Fruit fly (Drosophila melanogaster): ENCODE data around the gene CG33631.
A peak's percentile ranks its signal among the peaks of the same experiment; 100 is the strongest.

The CG33631 gene

DNA sequence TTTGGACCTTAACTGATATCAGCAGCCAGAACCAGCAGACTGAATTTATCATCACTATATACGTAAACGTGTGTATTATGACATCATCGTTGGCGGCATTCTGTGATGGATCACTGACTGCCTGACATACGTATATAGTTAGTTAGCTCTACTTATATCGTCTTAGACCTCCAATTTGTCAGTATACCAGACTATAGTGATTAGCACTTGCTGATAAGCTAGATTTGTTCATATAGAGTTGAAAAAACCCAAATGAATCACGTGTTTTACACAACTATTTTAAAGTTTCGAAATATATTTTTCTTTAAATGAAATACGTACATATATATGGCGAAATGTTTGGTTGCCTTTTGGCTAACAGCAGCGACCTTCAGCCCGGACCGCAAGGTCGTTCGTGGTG lies 32.0 kb downstream of the CG33631 start:
- TF ChIP-seq usp (GFP tag; optimal IDR thresholded peaks at IDR 0.05) (no peak), EcR (GFP tag; optimal IDR thresholded peaks at IDR 0.05) (no peak)

DNA sequence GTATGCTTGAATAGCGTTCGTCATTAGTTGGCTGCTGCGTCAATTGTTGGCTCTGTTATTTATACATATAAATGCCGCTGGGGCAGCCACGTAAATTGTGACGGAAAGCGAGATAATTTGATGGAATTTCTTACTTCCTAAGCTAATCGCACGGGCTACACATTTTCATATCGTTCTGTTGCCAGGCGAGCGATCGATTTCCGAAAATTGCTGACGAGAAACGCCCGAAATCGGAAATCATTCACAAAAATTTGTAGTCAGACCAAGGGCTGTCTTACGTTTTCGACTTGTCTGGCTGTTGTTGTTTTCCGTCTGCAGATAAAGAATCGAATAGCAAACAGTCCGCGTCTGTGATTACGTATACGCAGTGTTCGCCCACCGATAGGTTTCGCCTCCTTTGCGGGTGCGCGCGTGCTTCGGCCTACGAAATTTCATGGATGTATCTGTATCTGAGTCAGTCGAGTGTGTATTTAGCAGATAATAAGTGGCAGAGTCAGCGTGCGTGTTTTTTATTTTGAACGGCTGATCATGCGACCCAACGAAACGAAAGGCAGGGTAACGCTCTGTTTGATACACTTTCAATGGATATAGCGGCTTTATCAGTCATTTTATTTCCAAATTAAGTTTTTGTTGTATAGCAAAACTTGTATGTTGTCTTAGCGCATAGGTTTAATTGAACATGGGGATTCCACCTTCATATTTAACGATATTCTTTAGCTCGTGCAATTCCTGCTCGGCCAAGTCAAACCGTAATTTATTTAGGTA lies 33.9 kb downstream of the CG33631 start:
- TF ChIP-seq pan (optimal IDR thresholded peaks at IDR 0.05) (no peak), Dll (optimal IDR thresholded peaks at IDR 0.05) (no peak), EcR (GFP tag; optimal IDR thresholded peaks at IDR 0.05) (no peak)

DNA sequence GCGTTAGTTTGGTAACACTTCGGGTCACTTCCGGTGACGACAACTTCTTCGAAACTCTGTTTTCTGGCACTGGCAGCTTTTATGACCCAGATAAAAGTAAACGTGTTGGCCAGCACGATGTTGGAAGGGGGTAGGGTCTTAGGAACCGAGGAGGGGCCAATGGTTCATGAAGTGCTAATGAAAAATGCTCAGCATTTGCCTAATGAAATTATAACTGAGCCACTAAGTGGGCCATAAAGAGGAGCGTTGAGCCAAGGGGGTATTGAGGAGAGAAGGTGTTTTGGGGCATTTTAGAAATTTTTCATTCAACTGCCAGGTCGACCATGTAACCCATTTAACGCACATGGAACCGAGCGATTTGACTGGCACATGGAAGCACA lies 34.5 kb downstream of the CG33631 start:
- TF ChIP-seq psq (optimal IDR thresholded peaks at IDR 0.05), result no peak
- TF ChIP-seq pan (optimal IDR thresholded peaks at IDR 0.05), result no peak
- no peak for TF ChIP-seq EcR (GFP tag; optimal IDR thresholded peaks at IDR 0.05)
- no peak for TF ChIP-seq CG8478 (optimal IDR thresholded peaks at IDR 0.05)

DNA sequence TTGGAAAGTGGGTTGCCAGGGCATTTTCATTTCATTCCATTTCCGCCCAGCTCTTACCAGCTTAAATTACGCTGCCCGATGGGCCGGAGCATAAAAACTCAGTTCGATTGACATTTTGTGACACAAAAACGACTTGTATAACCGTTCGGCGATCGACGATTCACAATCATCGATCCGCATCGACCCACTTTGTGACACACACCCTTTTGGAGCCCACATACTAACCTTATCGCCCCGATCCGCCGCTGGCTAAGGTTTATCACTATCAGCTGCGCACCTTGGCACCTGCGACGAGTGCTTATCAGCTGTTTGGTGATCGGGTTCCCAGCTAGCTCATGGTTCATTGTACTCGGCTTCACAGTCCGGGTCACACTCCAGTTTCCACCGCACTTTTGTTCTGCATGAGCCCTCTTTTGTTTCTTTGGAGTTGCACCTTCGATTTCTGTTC lies 35.6 kb downstream of the CG33631 start:
- TF ChIP-seq psq (optimal IDR thresholded peaks at IDR 0.05) (no peak), CG8478 (optimal IDR thresholded peaks at IDR 0.05) (no peak), EcR (GFP tag; optimal IDR thresholded peaks at IDR 0.05) (no peak), usp (GFP tag; optimal IDR thresholded peaks at IDR 0.05) (no peak), pan (optimal IDR thresholded peaks at IDR 0.05) (no peak), Dll (optimal IDR thresholded peaks at IDR 0.05) (no peak)

DNA sequence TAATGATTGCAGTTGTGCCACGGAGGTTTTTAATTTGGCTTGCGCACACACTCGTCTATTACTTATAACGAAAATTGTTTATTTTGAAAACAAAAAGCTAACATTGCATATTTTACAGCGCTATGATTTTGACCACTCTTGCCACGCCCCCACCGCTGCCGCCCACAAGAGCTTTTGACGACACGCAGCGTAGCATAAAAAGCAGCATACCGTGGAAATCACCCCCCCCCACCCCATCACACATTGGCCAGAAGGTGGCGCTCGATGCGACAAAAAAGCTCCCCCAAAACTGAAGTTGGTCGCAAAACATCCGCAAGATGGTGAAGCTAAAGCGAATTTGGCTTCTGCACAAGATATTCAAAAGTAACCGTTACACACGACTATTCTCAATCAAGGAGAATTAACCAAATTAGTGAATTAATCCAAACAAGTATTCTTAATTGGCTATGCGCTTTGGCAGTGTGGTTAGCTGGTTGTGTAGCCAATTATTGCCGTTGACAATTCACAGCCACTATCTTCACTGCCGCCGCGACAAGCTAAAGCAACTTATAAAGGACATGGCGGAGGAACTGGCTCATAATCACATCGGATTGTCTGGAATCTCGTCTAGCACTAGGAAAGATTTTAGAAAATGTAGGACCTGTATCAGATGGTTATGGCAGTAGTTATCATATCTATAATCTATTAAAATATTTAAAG lies 36.8 kb downstream of the CG33631 start:
- TF ChIP-seq Dll (optimal IDR thresholded peaks at IDR 0.05), result no peak

DNA sequence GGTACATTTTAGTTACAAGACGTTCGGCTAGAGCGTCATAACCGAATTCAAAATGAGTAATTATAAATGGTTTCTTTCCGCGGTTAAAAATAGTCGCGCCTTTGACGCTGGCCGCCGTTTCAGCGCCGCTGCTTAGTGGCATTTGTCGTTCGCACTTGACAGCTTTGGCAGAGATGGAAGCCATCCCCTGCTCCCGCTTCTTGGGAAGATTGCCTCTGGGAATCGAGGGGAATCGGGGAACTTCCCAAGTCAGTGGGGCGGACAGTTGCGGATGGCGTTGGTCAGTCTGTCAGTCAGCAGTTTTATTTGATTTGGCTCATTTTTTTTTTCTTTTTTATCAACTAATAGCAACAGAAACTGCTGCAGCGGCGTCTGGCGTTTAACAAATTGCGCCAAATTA lies 43.0 kb downstream of the CG33631 start:
- TF ChIP-seq psq (optimal IDR thresholded peaks at IDR 0.05), result no peak

DNA sequence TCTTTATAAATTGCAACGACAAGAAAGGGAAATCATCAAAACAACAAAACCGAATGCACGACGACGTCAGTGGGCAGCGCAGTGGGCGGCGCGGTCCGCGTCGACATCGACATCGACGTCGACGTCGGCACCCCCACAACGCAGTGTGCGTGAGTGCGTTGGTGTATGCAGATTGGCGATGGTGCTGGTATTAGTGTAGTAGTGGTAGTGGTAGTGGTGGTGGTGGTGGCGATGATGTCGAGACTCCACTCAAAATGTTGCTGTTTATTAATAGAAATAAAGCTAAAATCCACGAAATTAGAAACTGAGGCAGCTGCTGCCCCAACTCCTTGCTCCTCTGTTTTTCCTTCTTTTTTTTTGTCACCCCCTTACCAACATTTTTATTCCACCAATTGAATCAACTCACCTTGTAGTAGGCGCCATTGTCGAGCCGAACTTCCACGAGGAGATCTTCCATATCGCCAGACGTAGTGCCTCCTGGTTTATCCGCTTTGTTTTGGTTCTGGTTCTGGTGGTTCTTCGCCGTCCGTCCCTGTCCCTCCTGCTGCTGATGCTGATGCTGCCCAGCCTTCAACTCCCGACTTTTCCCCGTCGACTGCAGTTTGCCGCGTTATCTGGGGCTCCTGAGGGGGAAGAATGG lies 44.6 kb downstream of the CG33631 start:
- TF ChIP-seq psq (optimal IDR thresholded peaks at IDR 0.05) (no peak), Dll (optimal IDR thresholded peaks at IDR 0.05) (no peak), usp (GFP tag; optimal IDR thresholded peaks at IDR 0.05) (no peak), pan (optimal IDR thresholded peaks at IDR 0.05) (no peak), EcR (GFP tag; optimal IDR thresholded peaks at IDR 0.05) (no peak), CG8478 (optimal IDR thresholded peaks at IDR 0.05) (no peak)

DNA sequence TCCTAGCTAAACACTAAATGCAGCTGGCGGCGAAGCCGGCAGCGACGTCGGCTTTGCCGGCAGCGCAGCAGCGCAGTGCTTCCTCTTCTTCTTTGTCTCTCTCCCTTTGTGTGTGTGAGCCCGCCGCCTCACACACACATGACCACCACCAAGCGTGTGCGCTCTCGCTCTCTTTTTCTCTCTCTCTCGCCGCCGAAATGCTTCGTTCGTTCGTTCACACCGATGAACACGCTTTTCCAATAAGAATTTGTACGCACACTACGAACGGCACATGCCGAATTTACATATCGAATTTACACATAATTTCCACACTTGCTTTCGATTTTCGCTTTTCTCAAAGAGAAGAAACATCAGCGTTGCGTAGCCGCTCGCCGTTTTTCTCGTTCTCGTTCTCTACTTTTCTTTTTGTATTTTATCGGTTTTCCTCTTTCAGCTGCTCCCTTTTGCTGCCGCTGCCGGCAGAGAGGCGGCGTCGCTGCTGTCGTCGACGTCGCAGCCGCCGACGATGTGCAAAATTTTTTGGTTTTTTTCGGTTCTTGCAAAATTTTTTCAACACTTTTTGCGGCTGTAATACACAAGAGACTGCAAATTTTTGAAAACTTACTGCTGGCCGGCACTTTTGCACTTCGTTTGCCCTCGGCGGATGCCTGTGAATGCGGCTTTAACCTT lies 45.5 kb downstream of the CG33631 start:
- TF ChIP-seq Dll (optimal IDR thresholded peaks at IDR 0.05), result peak; percentile 95
- no peak for TF ChIP-seq pan (optimal IDR thresholded peaks at IDR 0.05)
- TF ChIP-seq EcR (GFP tag; optimal IDR thresholded peaks at IDR 0.05), result peak in 1 of 2 experiments; percentile 51

DNA sequence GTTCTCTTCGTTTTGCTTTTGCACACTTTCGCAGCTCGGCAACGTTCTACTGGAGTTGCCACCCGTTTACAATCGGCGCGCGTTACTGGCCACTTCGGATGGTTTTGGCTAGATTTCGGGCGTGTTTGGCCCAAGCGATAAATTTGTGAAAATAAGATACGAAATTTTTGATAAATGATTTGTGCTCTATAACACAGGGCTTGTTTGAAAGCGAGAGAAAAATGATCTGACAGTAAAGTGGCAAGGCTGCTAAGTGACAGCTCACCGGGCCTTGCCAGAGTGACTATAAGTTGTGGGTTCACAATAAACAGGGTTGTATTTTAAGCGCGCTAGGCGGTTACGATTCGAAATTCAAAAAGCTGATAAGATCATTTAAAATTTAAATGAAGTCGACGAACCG lies 46.1 kb downstream of the CG33631 start, which contains the start of gene Fmr1:
Fmr1 (minus strand) TSS at position 184 of the 400 bp plus-strand sequence.
- TF ChIP-seq EcR (GFP tag; optimal IDR thresholded peaks at IDR 0.05), result peak in 1 of 2 experiments; percentile 23
- no peak for TF ChIP-seq CG8478 (optimal IDR thresholded peaks at IDR 0.05)

DNA sequence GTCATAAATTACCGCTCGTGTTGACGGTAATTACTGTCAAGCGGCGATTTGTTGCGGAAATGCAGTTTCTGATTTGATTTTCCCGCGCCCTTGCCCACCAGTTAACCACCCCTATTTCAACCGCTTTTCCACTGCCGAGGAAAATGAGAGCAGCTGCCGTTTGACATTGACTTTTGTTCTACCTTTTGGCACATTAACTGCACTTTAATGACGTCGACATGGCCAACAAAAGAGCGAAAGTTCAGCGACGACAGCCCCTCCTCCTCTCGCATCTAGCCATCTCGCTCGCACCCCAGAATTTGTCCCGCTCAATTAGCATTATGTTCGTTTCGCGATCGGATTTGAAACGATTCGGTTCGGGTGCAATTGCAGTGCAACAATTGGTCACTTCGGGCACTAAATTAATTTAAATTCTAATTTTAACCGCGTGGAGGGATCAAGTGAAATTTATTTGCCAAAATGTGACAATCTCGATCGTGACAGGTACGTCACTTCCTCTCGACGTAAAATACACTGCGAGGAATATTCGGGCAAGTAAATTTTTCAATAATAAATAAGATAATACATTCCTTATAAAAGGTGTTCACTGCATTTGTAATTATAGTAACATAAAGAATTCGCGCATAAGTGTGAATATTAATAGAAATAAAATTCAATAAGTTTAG lies 47.5 kb downstream of the CG33631 start:
- TF ChIP-seq usp (GFP tag; optimal IDR thresholded peaks at IDR 0.05), result no peak
- no peak for TF ChIP-seq pan (optimal IDR thresholded peaks at IDR 0.05)
- TF ChIP-seq psq (optimal IDR thresholded peaks at IDR 0.05), result no peak
- TF ChIP-seq Dll (optimal IDR thresholded peaks at IDR 0.05), result no peak
- no peak for TF ChIP-seq EcR (GFP tag; optimal IDR thresholded peaks at IDR 0.05)
- no peak for TF ChIP-seq CG8478 (optimal IDR thresholded peaks at IDR 0.05)

DNA sequence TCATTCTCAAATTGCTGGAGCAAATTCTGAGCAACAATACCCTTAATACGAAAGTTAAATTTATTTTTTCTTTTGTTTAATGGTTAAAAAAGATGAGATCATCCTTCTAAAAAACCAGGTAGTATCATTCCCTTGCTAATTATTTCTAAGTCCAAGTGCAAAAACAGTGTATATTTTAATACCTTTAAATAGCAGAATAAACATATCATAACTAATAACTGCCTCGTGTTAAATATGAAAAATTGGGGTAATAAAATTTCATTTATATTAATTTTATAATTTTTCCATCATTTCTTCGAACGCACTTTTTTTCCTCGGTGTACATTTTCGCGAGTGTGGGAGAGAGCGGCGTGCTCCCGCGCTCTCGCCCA lies 48.0 kb downstream of the CG33631 start:
- TF ChIP-seq CG8478 (optimal IDR thresholded peaks at IDR 0.05) (no peak), usp (GFP tag; optimal IDR thresholded peaks at IDR 0.05) (no peak), EcR (GFP tag; optimal IDR thresholded peaks at IDR 0.05) (no peak)

DNA sequence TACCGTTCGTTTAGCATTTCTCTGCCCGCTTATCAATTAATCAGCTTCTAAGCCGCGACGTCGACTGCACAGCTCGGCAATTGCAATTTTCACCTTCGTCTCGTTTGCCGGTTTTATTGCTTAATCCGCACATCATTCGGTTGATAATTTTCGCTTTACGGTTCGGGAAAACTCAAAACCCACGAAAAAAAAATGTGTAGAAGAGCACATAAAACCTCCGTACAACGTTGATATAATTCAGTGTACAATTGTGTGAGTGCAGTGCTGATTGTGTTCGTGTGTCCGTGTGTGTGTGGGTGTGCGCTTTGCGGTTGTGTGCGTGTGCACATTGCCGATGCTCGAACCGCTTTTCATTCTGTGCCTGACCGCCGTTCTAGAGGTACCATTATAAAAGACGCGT lies 48.4 kb downstream of the CG33631 start, which contains the start of gene CAH7:
CAH7 (plus strand) TSS at position 43 of the 400 bp plus-strand sequence.
- TF ChIP-seq Dll (optimal IDR thresholded peaks at IDR 0.05) (no peak), usp (GFP tag; optimal IDR thresholded peaks at IDR 0.05) (no peak), EcR (GFP tag; optimal IDR thresholded peaks at IDR 0.05) (no peak), psq (optimal IDR thresholded peaks at IDR 0.05) (no peak), CG8478 (optimal IDR thresholded peaks at IDR 0.05) (no peak), pan (optimal IDR thresholded peaks at IDR 0.05) (no peak)
